Fruit fly (Drosophila melanogaster) whole organism, wandering third instar larva: Measurements from ENCODE around the gene Txl.
A peak's percentile ranks its signal among the peaks of the same experiment; 100 is the strongest.

Experiments
- Abd-B ChIP-seq: fragments of >200 bp; optimal IDR thresholded peaks from 2 replicates; lab custom pipeline; 2017; ENCODE audit warnings: missing biosample characterization, missing genetic modification characterization
- GATAd ChIP-seq: sonication (Bioruptor generic); optimal IDR thresholded peaks from 2 replicates; lab custom pipeline; 2016; ENCODE audit warnings: missing biosample characterization, missing genetic modification characterization
- Hnf4 ChIP-seq: fragments of 200-800 bp; sonication (Bioruptor generic); optimal IDR thresholded peaks from 2 replicates; lab custom pipeline; 2016; ENCODE audit warnings: missing biosample characterization, mild to moderate bottlenecking, missing genetic modification characterization
- Myc ChIP-seq: fragments of >200 bp; optimal IDR thresholded peaks from 2 replicates; lab custom pipeline; 2017
- Sp1 ChIP-seq: fragments of 200-800 bp; sonication (Bioruptor generic); optimal IDR thresholded peaks from 3 replicates; lab custom pipeline; 2019; ENCODE audit warnings: missing biosample characterization, mild to moderate bottlenecking, missing genetic modification characterization, moderate library complexity
- dmrt93B ChIP-seq: fragments of 200-800 bp; sonication (Bioruptor generic); optimal IDR thresholded peaks from 2 replicates; lab custom pipeline; 2018; ENCODE audit warnings: missing biosample characterization, mild to moderate bottlenecking, missing genetic modification characterization
- dsf ChIP-seq: sonication (Bioruptor generic); optimal IDR thresholded peaks from 2 replicates; lab custom pipeline; 2016; ENCODE audit warnings: missing biosample characterization, missing genetic modification characterization, borderline replicate concordance
- foxo ChIP-seq, 2 experiments: fragments of 200-800 bp; sonication (Bioruptor generic); optimal IDR thresholded peaks; 2 replicates in 1 of 2; 3 replicates in 1 of 2; lab custom pipeline; 2016 to 2017; ENCODE audit warnings: missing biosample characterization in 2 of 2, missing genetic modification characterization in 2 of 2
- lola ChIP-seq: fragments of >200 bp; optimal IDR thresholded peaks from 2 replicates; lab custom pipeline; 2017; ENCODE audit warnings: missing biosample characterization, missing genetic modification characterization
- pan ChIP-seq: fragments of >200 bp; optimal IDR thresholded peaks from 2 replicates; lab custom pipeline; 2017
- psq ChIP-seq: fragments of 200-800 bp; sonication (Bioruptor generic); optimal IDR thresholded peaks from 3 replicates; lab custom pipeline; 2017; ENCODE audit warnings: missing biosample characterization, mild to moderate bottlenecking, missing genetic modification characterization, moderate library complexity
- tai ChIP-seq: sonication (Bioruptor generic); optimal IDR thresholded peaks from 2 replicates; lab custom pipeline; 2016; ENCODE audit warnings: missing biosample characterization, missing genetic modification characterization
- usp ChIP-seq: fragments of >200 bp; optimal IDR thresholded peaks from 2 replicates; lab custom pipeline; 2017; ENCODE audit warnings: missing biosample characterization, missing genetic modification characterization
- woc ChIP-seq: sonication (Bioruptor generic); optimal IDR thresholded peaks from 2 replicates; lab custom pipeline; 2016; ENCODE audit warnings: missing biosample characterization, mild to moderate bottlenecking, missing genetic modification characterization

DNA sequence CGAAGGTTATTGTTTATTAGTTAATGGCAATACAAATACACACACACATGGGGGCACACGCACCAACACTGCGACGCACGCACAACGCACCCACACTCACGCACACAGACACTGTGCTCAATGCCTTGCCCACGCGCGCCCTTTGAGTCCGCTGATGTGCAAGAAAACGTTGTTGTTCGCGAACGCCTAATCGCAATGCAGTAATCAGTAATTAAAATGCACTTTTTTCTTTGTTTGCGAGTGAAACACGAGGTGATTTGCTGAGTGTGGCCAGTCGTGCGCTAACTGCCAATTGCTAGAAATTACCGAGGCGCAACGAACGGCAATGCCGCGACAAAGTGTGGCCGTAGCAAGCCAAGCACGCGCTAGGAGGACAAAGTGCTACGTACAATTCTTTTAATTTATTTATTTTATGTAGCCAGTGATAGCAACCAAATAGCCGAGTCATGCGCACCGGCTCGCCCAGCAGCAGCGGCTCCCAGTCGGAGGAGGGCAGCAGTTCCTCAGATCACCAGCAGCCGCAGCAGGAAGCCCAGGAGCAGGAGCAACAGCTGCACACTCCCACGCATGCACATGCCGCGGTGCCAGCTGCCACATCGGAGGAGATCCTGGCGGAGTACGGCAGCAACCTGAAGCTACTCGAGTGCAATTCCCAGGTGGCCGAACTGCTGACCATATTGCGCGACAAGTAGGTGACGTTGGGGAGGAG lies 45.1 kb downstream of the Txl start, which contains the start of the genes S6k and kri:
- TF ChIP-seq psq (GFP tag; lab: Kevin White, UChicago) (no peak), Sp1 (GFP tag; lab: Kevin White, UChicago) (peak; percentile 40), Hnf4 (GFP tag; lab: Kevin White, UChicago) (peak; percentile 57), pan (lab: Kevin White, UChicago) (no peak), Abd-B (no peak), lola (GFP tag; lab: Kevin White, UChicago) (no peak), woc (GFP tag; lab: Kevin White, UChicago) (no peak), dmrt93B (GFP tag; lab: Kevin White, UChicago) (no peak), foxo (GFP tag; optimal IDR thresholded peaks at IDR 0.05; lab: Kevin White, UChicago) (peak in 1 of 2 experiments; percentile 15), usp (GFP tag; lab: Kevin White, UChicago) (no peak), dsf (GFP tag; lab: Kevin White, UChicago) (no peak), GATAd (GFP tag; lab: Kevin White, UChicago) (no peak), tai (GFP tag; lab: Kevin White, UChicago) (no peak), Myc (lab: Kevin White, UChicago) (peak; percentile 22)
